Fruit fly (Drosophila melanogaster): Measurements from ENCODE around the gene CG7691.

CG7691 gene

DNA sequence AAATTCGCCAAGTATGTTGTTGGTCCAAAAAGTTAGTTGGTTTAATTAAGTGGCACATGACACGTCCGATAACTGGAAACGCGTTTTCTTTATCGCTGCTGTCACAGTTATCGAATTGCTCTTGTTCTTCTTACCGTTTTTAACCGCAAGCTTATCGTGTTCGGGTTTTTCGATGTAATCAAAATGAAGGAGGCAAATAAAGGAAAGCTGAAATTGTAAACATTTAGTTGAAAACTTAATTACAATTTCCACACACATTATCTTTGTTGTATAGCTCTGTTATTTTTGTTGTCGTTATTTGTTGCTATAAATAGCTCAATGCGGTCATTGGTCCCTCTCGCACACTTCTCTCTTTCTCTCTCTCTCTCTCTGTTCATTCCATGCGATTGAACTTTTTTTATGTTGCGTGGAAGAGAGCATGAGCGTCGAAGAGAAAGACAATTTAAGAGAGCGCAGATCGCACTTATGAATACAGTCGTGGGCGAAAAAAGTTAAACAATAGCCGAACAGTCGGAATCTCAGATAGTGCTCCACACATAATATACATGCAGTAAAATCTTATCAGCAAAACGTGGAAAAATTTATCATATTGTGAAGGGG is 25.7 kb downstream of the CG7691 start (continued):
- TF ChIP-seq tin (GFP tag; optimal IDR thresholded peaks at IDR 0.05) (peak; percentile 30), CG15514 (GFP tag; optimal IDR thresholded peaks at IDR 0.05) (peak; percentile 3), CG11504 (tag; optimal IDR thresholded peaks at IDR 0.05) (peak; percentile 2), nerfin-1 (tag; optimal IDR thresholded peaks at IDR 0.05) (no peak), Opbp (GFP tag; IDR thresholded peaks at IDR 0.05; ENCODE audit: partially characterized antibody) (peak; percentile 47; the same call in 1 of the 3 replicates), CG10979 (tag; optimal IDR thresholded peaks at IDR 0.05) (no peak), Dll (GFP tag; IDR thresholded peaks at IDR 0.05; ENCODE audit: partially characterized antibody) (peak; percentile 34; the same call in 1 of the 4 replicates), grn (GFP tag; optimal IDR thresholded peaks at IDR 0.05) (peak; percentile 43), ken (GFP tag; IDR thresholded peaks at IDR 0.05) (0 out of 3 replicates have a peak, but pooled peaks have one; percentile 24), Asciz (GFP tag; optimal IDR thresholded peaks at IDR 0.05) (peak; percentile 23), ftz-f1 (GFP tag; optimal IDR thresholded peaks at IDR 0.05) (no peak), NFAT (GFP tag; IDR thresholded peaks at IDR 0.05) (0 out of 2 replicates have a peak, but pooled peaks have one; percentile 15), CG11456 (GFP tag; IDR thresholded peaks at IDR 0.05) (0 out of 3 replicates have a peak, but pooled peaks have one; percentile 51), CG14014 (GFP tag; IDR thresholded peaks at IDR 0.05) (peak; percentile 21; the same call in 1 of the 2 replicates), mld (GFP tag; IDR thresholded peaks at IDR 0.05; ENCODE audit: partially characterized antibody) (peak; percentile 51; the same call in 1 of the 3 replicates), Trl (optimal IDR thresholded peaks at IDR 0.05) (peak; percentile 90 to 97), Trl (GFP tag; optimal IDR thresholded peaks at IDR 0.05) (no peak), Dek (tag; optimal IDR thresholded peaks at IDR 0.05) (no peak), Dbx (GFP tag; IDR thresholded peaks at IDR 0.05) (peak; percentile 26; the same call in 1 of the 3 replicates), lilli (GFP tag; optimal IDR thresholded peaks at IDR 0.05) (peak; percentile 37), CG9437 (GFP tag; optimal IDR thresholded peaks at IDR 0.05) (no peak), CG7963 (GFP tag; IDR thresholded peaks at IDR 0.05; ENCODE audit: partially characterized antibody) (no peak), fd64A (GFP tag; optimal IDR thresholded peaks at IDR 0.05) (peak; percentile 11), CG15479 (GFP tag; optimal IDR thresholded peaks at IDR 0.05) (no peak), bbx (GFP tag; IDR thresholded peaks at IDR 0.05; ENCODE audit: partially characterized antibody) (peak; percentile 72), CrebB (tag; optimal IDR thresholded peaks at IDR 0.05) (peak; percentile 27), CG11696 (GFP tag; IDR thresholded peaks at IDR 0.05) (0 out of 2 replicates have a peak, but pooled peaks have one; percentile 33), NfI (GFP tag; optimal IDR thresholded peaks at IDR 0.05) (peak; percentile 23), cg (GFP tag; optimal IDR thresholded peaks at IDR 0.05) (peak; percentile 20), dm (GFP tag; optimal IDR thresholded peaks at IDR 0.05) (peak; percentile 15), CG1233 (GFP tag; optimal IDR thresholded peaks at IDR 0.05) (peak; percentile 10), CG32532 (GFP tag; IDR thresholded peaks at IDR 0.05) (peak; percentile 55; the same call in 1 of the 2 replicates), Scr (GFP tag; IDR thresholded peaks at IDR 0.05; ENCODE audit: partially characterized antibody) (peak; percentile 55), Dref (GFP tag; IDR thresholded peaks at IDR 0.05) (peak; percentile 44), gem (tag; optimal IDR thresholded peaks at IDR 0.05) (no peak), CG31365 (tag; optimal IDR thresholded peaks at IDR 0.05) (peak; percentile 38), Awh (GFP tag; IDR thresholded peaks at IDR 0.05) (peak; percentile 57), ci (GFP tag; IDR thresholded peaks at IDR 0.05) (peak; percentile 49; the same call in 1 of the 3 replicates), Usf (GFP tag; optimal IDR thresholded peaks at IDR 0.05) (no peak), hkb (optimal IDR thresholded peaks at IDR 0.05) (peak; percentile 19), hkb (GFP tag; IDR thresholded peaks at IDR 0.05) (no peak), CG10543 (GFP tag; optimal IDR thresholded peaks at IDR 0.05) (peak; percentile 51), Rfx (GFP tag; IDR thresholded peaks at IDR 0.05) (peak; percentile 54; the same call in 1 of the 2 replicates), HLH4C (GFP tag; IDR thresholded peaks at IDR 0.05; ENCODE audit: partially characterized antibody) (peak; percentile 74), CG16813 (GFP tag; IDR thresholded peaks at IDR 0.05; ENCODE audit: partially characterized antibody) (no peak), Sry-β (GFP tag; optimal IDR thresholded peaks at IDR 0.05) (no peak), mam (GFP tag; optimal IDR thresholded peaks at IDR 0.05) (peak; percentile 19), CG2199 (GFP tag; IDR thresholded peaks at IDR 0.05) (peak; percentile 66; the same call in 1 of the 3 replicates)

Measured in whole organism, embryonic.